Fruit fly (Drosophila melanogaster): ENCODE data around the gene Ddr.

- TF ChIP-seq achi (GFP tag; optimal IDR thresholded peaks at IDR 0.05) (no peak), Hr39 (GFP tag; optimal IDR thresholded peaks at IDR 0.05) (no peak), CG34406 (GFP tag; optimal IDR thresholded peaks at IDR 0.05) (no peak), CG11762 (GFP tag; optimal IDR thresholded peaks at IDR 0.05; ENCODE audit: insufficient read depth) (no peak), CG7368 (GFP tag; optimal IDR thresholded peaks at IDR 0.05) (no peak), cyc (GFP tag; optimal IDR thresholded peaks at IDR 0.05) (no peak), CG6792 (GFP tag; optimal IDR thresholded peaks at IDR 0.05) (no peak), Met (GFP tag; optimal IDR thresholded peaks at IDR 0.05) (no peak), CG3032 (tag; optimal IDR thresholded peaks at IDR 0.05) (no peak), CG8319 (GFP tag; optimal IDR thresholded peaks at IDR 0.05) (no peak), CG6163 (GFP tag; IDR thresholded peaks at IDR 0.05) (no peak), acj6 (GFP tag; optimal IDR thresholded peaks at IDR 0.05) (no peak), salr (GFP tag; optimal IDR thresholded peaks at IDR 0.05) (no peak), CG4318 (GFP tag; optimal IDR thresholded peaks at IDR 0.05) (no peak)
Observed at dm6 chr2L:6343084-6343873, 90.4 kb downstream of the Ddr start.

All from whole organism, prepupa.